Fruit fly (Drosophila melanogaster) whole organism, prepupa: ENCODE measurements around the gene CG15570.

ENCODE experiments used
- CG10631 ChIP-seq: fragments of 200-800 bp; sonication (Bioruptor generic); optimal IDR thresholded peaks from 2 replicates; lab custom pipeline; 2016; ENCODE audit warnings: missing biosample characterization, missing genetic modification characterization
- cyc ChIP-seq: fragments of 200-800 bp; sonication (Bioruptor generic); optimal IDR thresholded peaks from 3 replicates; lab custom pipeline; 2016; ENCODE audit warnings: missing biosample characterization, missing genetic modification characterization

- TF ChIP-seq cyc (GFP tag; lab: Kevin White, UChicago): no peak
- TF ChIP-seq CG10631 (GFP tag; lab: Kevin White, UChicago): no peak
Observed at dm6 chrX:4265327-4265726, 47.4 kb downstream of the CG15570 start.
